Worm (Caenorhabditis elegans): ENCODE data around the gene sna-3.

The sna-3 gene

DNA sequence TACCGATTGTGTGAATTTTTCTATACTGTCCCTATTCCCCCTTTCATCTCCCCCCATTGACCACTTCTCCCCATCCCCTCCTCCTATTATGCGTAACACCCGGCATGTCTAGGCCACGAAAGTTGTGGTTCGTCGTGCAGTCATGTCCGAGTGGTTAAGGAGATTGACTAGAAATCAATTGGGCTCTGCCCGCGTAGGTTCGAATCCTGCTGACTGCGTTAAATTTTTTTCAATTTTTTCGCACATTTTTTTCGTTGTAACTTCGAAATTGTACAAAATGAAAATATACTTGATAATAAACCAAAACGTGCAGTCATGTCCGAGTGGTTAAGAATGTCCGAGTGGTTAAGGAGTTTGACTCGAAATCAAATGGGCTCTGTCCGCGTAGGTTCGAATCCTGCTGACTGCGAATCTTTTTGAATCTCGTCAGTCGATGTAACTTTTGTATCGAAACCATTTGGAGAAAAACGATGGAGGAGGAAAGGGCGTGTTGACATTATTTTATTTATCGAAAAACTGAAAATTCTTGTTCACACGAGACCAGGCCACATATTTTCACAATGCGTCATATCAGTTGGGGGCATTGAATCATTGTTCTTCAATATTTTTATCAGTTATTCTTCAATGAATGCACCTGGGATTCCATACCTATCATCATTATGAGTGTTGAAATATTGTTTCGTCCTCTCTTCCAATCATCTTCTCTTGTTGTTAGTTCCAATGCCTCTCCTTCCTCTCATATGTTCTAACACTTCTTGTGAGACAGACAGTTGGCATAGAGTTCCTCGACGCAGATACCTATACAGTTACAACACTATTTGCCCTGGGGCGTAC, 47.2 kb downstream of the sna-3 start, which contains the start of gene nfm-1 (continued):
- TF ChIP-seq nhr-76 (tag; optimal IDR thresholded peaks at IDR 0.05) (no peak), jun-1 (tag; optimal IDR thresholded peaks at IDR 0.05) (peak; percentile 78), ceh-16 (tag; optimal IDR thresholded peaks at IDR 0.05) (no peak), pqm-1 (tag; optimal IDR thresholded peaks at IDR 0.05) (peak; percentile 60), egl-27 (tag; optimal IDR thresholded peaks at IDR 0.05) (peak; percentile 64), aly-2 (tag; optimal IDR thresholded peaks at IDR 0.05) (peak; percentile 22), lin-39 (tag; optimal IDR thresholded peaks at IDR 0.05) (no peak), zag-1 (tag; optimal IDR thresholded peaks at IDR 0.05) (no peak), egl-5 (tag; optimal IDR thresholded peaks at IDR 0.05) (peak; percentile 38), elt-2 (tag; optimal IDR thresholded peaks at IDR 0.05) (peak; percentile 94), fkh-10 (GFP tag; optimal IDR thresholded peaks at IDR 0.05) (peak; percentile 47), mdl-1 (tag; optimal IDR thresholded peaks at IDR 0.05) (no peak), fos-1 (tag; optimal IDR thresholded peaks at IDR 0.05) (no peak), nhr-43 (tag; optimal IDR thresholded peaks at IDR 0.05; ENCODE audit: poor library complexity, severe bottlenecking) (peak; percentile 55), nhr-237 (tag; optimal IDR thresholded peaks at IDR 0.05) (no peak), R02D3.7 (tag; optimal IDR thresholded peaks at IDR 0.05) (peak; percentile 5), ceh-82 (tag; optimal IDR thresholded peaks at IDR 0.05) (no peak), nhr-12 (tag; optimal IDR thresholded peaks at IDR 0.05) (no peak)

DNA sequence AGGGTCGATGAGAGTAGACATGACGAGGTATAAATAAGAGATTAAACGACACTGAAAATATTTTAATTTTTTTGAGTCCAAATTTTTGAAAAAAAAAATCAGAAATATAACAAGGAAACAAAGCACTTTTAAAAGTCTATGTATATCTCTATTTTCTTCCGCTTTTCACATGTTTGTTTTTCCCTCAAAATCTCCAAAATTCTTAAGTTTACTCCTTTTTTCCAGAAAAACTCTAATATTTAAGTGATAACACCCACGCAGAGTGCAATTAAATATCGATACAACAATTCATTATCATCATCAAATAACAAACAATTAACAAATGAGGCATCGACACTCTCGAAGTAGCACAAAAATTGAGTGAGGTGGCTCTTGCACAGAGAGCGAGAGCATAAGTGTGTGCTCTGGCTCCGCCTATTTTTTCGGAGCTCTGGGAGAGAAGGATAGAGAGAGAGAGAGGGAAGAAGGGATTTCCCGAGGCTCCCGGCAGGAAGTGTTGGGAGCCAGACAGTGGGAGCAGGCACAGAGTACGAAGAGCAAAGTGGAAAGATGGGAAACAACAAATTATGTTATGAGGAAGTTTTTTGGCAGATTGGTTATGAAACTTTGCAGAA, 48.2 kb downstream of the sna-3 start, which contains the start of gene anmt-2:
TSS of gene anmt-2 (minus strand) at position 51 of the 614 bp plus-strand sequence.
- TF ChIP-seq egl-5 (tag; optimal IDR thresholded peaks at IDR 0.05) (peak; percentile 35), pha-4 (tag; optimal IDR thresholded peaks at IDR 0.05) (peak; percentile 57), eor-1 (tag; optimal IDR thresholded peaks at IDR 0.05) (no peak), nhr-237 (tag; optimal IDR thresholded peaks at IDR 0.05) (no peak)

DNA sequence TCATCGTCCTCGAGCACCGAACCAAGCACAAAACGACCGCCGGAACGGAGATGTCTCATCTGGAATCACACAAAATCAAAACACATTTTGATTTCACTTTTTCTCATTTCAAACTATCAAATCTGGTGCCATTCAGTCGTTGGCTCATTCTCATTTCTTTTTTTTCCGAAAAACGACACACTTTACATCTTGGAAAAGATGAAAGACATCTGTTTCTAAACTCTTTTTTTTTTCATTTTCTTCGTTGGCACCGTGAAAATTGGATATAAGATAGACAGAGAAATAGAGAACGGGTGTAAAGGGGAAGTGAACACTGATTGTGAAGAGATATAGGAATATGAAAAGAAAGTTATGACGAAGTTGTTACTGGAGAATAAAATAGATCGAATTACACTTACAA, 50.2 kb downstream of the sna-3 start:
- TF ChIP-seq elt-2 (tag; optimal IDR thresholded peaks at IDR 0.05) (no peak), pqm-1 (tag; optimal IDR thresholded peaks at IDR 0.05) (no peak), ceh-82 (tag; optimal IDR thresholded peaks at IDR 0.05) (no peak), R02D3.7 (tag; optimal IDR thresholded peaks at IDR 0.05) (no peak), nhr-28 (tag; optimal IDR thresholded peaks at IDR 0.05) (no peak), pha-4 (tag; optimal IDR thresholded peaks at IDR 0.05) (no peak), fos-1 (tag; optimal IDR thresholded peaks at IDR 0.05) (no peak), ceh-28 (tag; optimal IDR thresholded peaks at IDR 0.05) (no peak), nhr-25 (tag; optimal IDR thresholded peaks at IDR 0.05) (no peak), elt-3 (tag; optimal IDR thresholded peaks at IDR 0.05) (no peak), skn-1 (tag; optimal IDR thresholded peaks at IDR 0.05) (no peak), daf-12 (tag; optimal IDR thresholded peaks at IDR 0.05) (no peak)

DNA sequence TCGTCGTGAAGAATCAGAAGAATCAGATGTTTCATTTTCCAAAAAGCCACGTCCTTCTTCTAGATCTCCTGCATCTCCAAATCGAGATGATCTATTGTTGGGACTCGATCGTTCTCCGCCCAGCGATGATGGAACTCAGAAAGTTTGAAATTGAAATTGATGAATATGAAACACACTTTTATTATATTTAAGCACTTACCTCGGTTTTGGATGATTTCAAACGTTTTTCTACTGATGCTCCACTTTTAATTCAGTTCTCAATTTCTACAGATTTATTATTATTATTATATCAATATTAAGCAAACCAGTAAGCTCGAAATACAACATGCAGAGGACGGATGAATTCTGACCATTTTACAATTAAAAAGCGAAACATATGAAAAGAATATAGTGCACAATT, 51.4 kb downstream of the sna-3 start:
- TF ChIP-seq aly-2 (tag; optimal IDR thresholded peaks at IDR 0.05) (no peak), fkh-10 (GFP tag; optimal IDR thresholded peaks at IDR 0.05) (no peak), elt-2 (tag; optimal IDR thresholded peaks at IDR 0.05) (no peak), nhr-76 (tag; optimal IDR thresholded peaks at IDR 0.05) (no peak), skn-1 (tag; optimal IDR thresholded peaks at IDR 0.05) (no peak), ceh-16 (tag; optimal IDR thresholded peaks at IDR 0.05) (no peak), nhr-23 (tag; optimal IDR thresholded peaks at IDR 0.05) (no peak), elt-3 (tag; optimal IDR thresholded peaks at IDR 0.05) (no peak), ztf-11 (tag; optimal IDR thresholded peaks at IDR 0.05) (no peak), pqm-1 (tag; optimal IDR thresholded peaks at IDR 0.05) (no peak), unc-62 (GFP tag; optimal IDR thresholded peaks at IDR 0.05) (no peak), mdl-1 (tag; optimal IDR thresholded peaks at IDR 0.05) (no peak), hmg-11 (tag; optimal IDR thresholded peaks at IDR 0.05) (no peak)
